Worm (Caenorhabditis elegans): ENCODE results near the gene srx-113.
A peak's percentile ranks its signal among the peaks of the same experiment; 100 is the strongest.

Gene srx-113

ce11 chrV:12636248-12636647 lies 4.3 kb upstream of the srx-113 start (continued):
- no peak for TF ChIP-seq lin-13 (GFP tag; optimal IDR thresholded peaks at IDR 0.05)
- peak; percentile 12 for TF ChIP-seq nhr-47 (tag; optimal IDR thresholded peaks at IDR 0.05)
- peak; percentile 22 to 49 for TF ChIP-seq lsy-2 (tag; optimal IDR thresholded peaks at IDR 0.05)
- TF ChIP-seq irx-1 (tag; optimal IDR thresholded peaks at IDR 0.05) = peak; percentile 15
- TF ChIP-seq unc-130 (tag; optimal IDR thresholded peaks at IDR 0.05) = peak; percentile 27
- peak; percentile 87 for TF ChIP-seq lin-14 (GFP tag; optimal IDR thresholded peaks at IDR 0.05)

ce11 chrV:12635218-12635617 lies 3.3 kb upstream of the srx-113 start:
- peak; percentile 87 for TF ChIP-seq grh-1 (GFP tag; IDR thresholded peaks at IDR 0.05)
- no peak for TF ChIP-seq nhr-84 (tag; optimal IDR thresholded peaks at IDR 0.05)
- TF ChIP-seq hlh-17 (GFP tag; optimal IDR thresholded peaks at IDR 0.05; ENCODE audit: borderline replicate concordance) = no peak
- no peak for TF ChIP-seq lin-15B (tag; optimal IDR thresholded peaks at IDR 0.05)
- no peak for TF ChIP-seq dsc-1 (tag; optimal IDR thresholded peaks at IDR 0.05)
- TF ChIP-seq mep-1 (tag; optimal IDR thresholded peaks at IDR 0.05) = peak; percentile 81
- peak in 1 of 2 experiments; percentile 35 for TF ChIP-seq efl-1 (optimal IDR thresholded peaks at IDR 0.05)
- TF ChIP-seq efl-1 (GFP tag; optimal IDR thresholded peaks at IDR 0.05 in 1 of 2) = peak; percentile 20 to 92
- TF ChIP-seq ces-1 (GFP tag; optimal IDR thresholded peaks at IDR 0.05) = no peak
- TF ChIP-seq nhr-90 (tag; optimal IDR thresholded peaks at IDR 0.05; ENCODE audit: poor library complexity) = peak; percentile 91
- peak; percentile 59 for TF ChIP-seq C16A3.4 (tag; optimal IDR thresholded peaks at IDR 0.05)
- no peak for TF ChIP-seq C34B4.2 (tag; optimal IDR thresholded peaks at IDR 0.05)
- no peak for TF ChIP-seq egl-13 (tag; optimal IDR thresholded peaks at IDR 0.05)
- no peak for TF ChIP-seq nhr-76 (tag; optimal IDR thresholded peaks at IDR 0.05)
- no peak for TF ChIP-seq unc-98 (GFP tag; IDR thresholded peaks at IDR 0.05)
- peak; percentile 70 for TF ChIP-seq blmp-1 (tag; optimal IDR thresholded peaks at IDR 0.05)
- peak; percentile 52 for TF ChIP-seq pax-3 (tag; optimal IDR thresholded peaks at IDR 0.05)
- peak; percentile 66 to 69 for TF ChIP-seq lsy-2 (tag; optimal IDR thresholded peaks at IDR 0.05)
- no peak for TF ChIP-seq ceh-82 (tag; optimal IDR thresholded peaks at IDR 0.05)
- peak; percentile 58 for TF ChIP-seq skn-1 (tag; optimal IDR thresholded peaks at IDR 0.05)
- no peak for TF ChIP-seq nhr-237 (tag; optimal IDR thresholded peaks at IDR 0.05)
- no peak for TF ChIP-seq mab-9 (GFP tag; IDR thresholded peaks at IDR 0.05)
- no peak for TF ChIP-seq efl-3 (GFP tag; optimal IDR thresholded peaks at IDR 0.05)
- TF ChIP-seq swsn-7 (tag; optimal IDR thresholded peaks at IDR 0.05) = peak; percentile 20
- peak; percentile 31 to 51 (median 49) for TF ChIP-seq dpl-1 (GFP tag; optimal IDR thresholded peaks at IDR 0.05)
- TF ChIP-seq nhr-19 (GFP tag; conservative IDR thresholded peaks at IDR 0.05) = peak; percentile 79
- peak; percentile 66 for TF ChIP-seq elt-2 (tag; optimal IDR thresholded peaks at IDR 0.05)
- peak; percentile 90 for TF ChIP-seq lin-14 (GFP tag; optimal IDR thresholded peaks at IDR 0.05)
- TF ChIP-seq ceh-8 (GFP tag; optimal IDR thresholded peaks at IDR 0.05) = no peak
- peak; percentile 98 for TF ChIP-seq nhr-85 (tag)
- TF ChIP-seq fos-1 (tag; optimal IDR thresholded peaks at IDR 0.05) = no peak
- peak; percentile 65 for TF ChIP-seq tbx-2 (tag; optimal IDR thresholded peaks at IDR 0.05)
- no peak for TF ChIP-seq fkh-8 (tag; optimal IDR thresholded peaks at IDR 0.05)
- peak; percentile 58 for TF ChIP-seq lin-13 (GFP tag; optimal IDR thresholded peaks at IDR 0.05)
- no peak for TF ChIP-seq C04F5.9 (tag; optimal IDR thresholded peaks at IDR 0.05)
- peak; percentile 60 for TF ChIP-seq nhr-47 (tag; optimal IDR thresholded peaks at IDR 0.05)
- peak; percentile 70 for TF ChIP-seq lir-3 (tag; optimal IDR thresholded peaks at IDR 0.05; ENCODE audit: poor library complexity)
- peak in 1 of 2 experiments; percentile 91 for TF ChIP-seq mdl-1 (tag; optimal IDR thresholded peaks at IDR 0.05)
- peak; percentile 91 for TF ChIP-seq nhr-71 (tag; optimal IDR thresholded peaks at IDR 0.05)
- TF ChIP-seq pqm-1 (tag; optimal IDR thresholded peaks at IDR 0.05) = no peak
- peak; percentile 57 for TF ChIP-seq irx-1 (tag; optimal IDR thresholded peaks at IDR 0.05)
- TF ChIP-seq jun-1 (tag; optimal IDR thresholded peaks at IDR 0.05) = peak; percentile 13
- TF ChIP-seq xbp-1 (tag; optimal IDR thresholded peaks at IDR 0.05) = peak; percentile 26
- TF ChIP-seq nhr-20 (tag; optimal IDR thresholded peaks at IDR 0.05) = peak; percentile 96
- peak; percentile 88 for TF ChIP-seq unc-130 (tag; optimal IDR thresholded peaks at IDR 0.05)
- TF ChIP-seq fkh-10 (GFP tag; optimal IDR thresholded peaks at IDR 0.05) = no peak
- TF ChIP-seq lin-35 (GFP tag; optimal IDR thresholded peaks at IDR 0.05) = peak; percentile 7 to 84
- no peak for TF ChIP-seq alr-1 (tag; optimal IDR thresholded peaks at IDR 0.05; ENCODE audit: borderline replicate concordance)
- no peak for TF ChIP-seq nhr-12 (tag; optimal IDR thresholded peaks at IDR 0.05)
